Fruit fly (Drosophila melanogaster) whole organism, prepupa: ENCODE data around the gene Jhbp2.

Source experiments
- Blimp-1 ChIP-seq: fragments of 200-800 bp; sonication (Bioruptor generic); optimal IDR thresholded peaks from 3 replicates; lab custom pipeline; 2017; ENCODE audit warnings: missing biosample characterization, missing genetic modification characterization, mild to moderate bottlenecking, moderate library complexity, missing genetic modification reagents
- CG10631 ChIP-seq: fragments of 200-800 bp; sonication (Bioruptor generic); optimal IDR thresholded peaks from 2 replicates; lab custom pipeline; 2016; ENCODE audit warnings: missing biosample characterization, missing genetic modification characterization
- CG10669 ChIP-seq: fragments of 200-800 bp; sonication (Bioruptor generic); optimal IDR thresholded peaks from 3 replicates; lab custom pipeline; 2018; ENCODE audit warnings: missing biosample characterization, mild to moderate bottlenecking, missing genetic modification characterization, moderate library complexity
- CG11294 ChIP-seq: fragments of 200-800 bp; sonication (Bioruptor generic); IDR thresholded peaks from 2 replicates; pipeline ENCODE4 v1.3.6; 2022; ENCODE audit warnings: missing biosample characterization, missing genetic modification characterization
- CG15336 ChIP-seq: fragments of 200-800 bp; sonication (Bioruptor generic); IDR thresholded peaks from 2 replicates; pipeline ENCODE4 v1.3.6; 2022; ENCODE audit warnings: missing biosample characterization, missing genetic modification characterization
- CG1621 ChIP-seq: fragments of 200-800 bp; sonication (Bioruptor generic); optimal IDR thresholded peaks from 3 replicates; lab custom pipeline; 2018; ENCODE audit warnings: missing biosample characterization, mild to moderate bottlenecking, missing genetic modification characterization
- CG16779 ChIP-seq: fragments of 200-800 bp; sonication (Bioruptor generic); optimal IDR thresholded peaks from 3 replicates; lab custom pipeline; 2017; ENCODE audit warnings: missing biosample characterization, mild to moderate bottlenecking, missing genetic modification characterization
- CG3032 ChIP-seq: fragments of 200-800 bp; optimal IDR thresholded peaks from 2 replicates; lab custom pipeline; 2019; ENCODE audit warnings: missing biosample characterization, mild to moderate bottlenecking, missing genetic modification characterization, moderate library complexity
- CG31627 ChIP-seq: fragments of 200-800 bp; sonication (Bioruptor generic); optimal IDR thresholded peaks from 3 replicates; lab custom pipeline; 2016; ENCODE audit warnings: missing biosample characterization, missing genetic modification characterization
- CG32006 ChIP-seq: fragments of 200-800 bp; sonication (Bioruptor generic); optimal IDR thresholded peaks from 3 replicates; lab custom pipeline; 2017; ENCODE audit warnings: missing biosample characterization, mild to moderate bottlenecking, missing genetic modification characterization
- CG3919 ChIP-seq: fragments of 200-800 bp; sonication (Bioruptor generic); optimal IDR thresholded peaks from 3 replicates; lab custom pipeline; 2016; ENCODE audit warnings: missing biosample characterization, missing genetic modification characterization
- CG4318 ChIP-seq: fragments of 200-800 bp; sonication (Bioruptor generic); optimal IDR thresholded peaks from 3 replicates; lab custom pipeline; 2017; ENCODE audit warnings: missing biosample characterization, mild to moderate bottlenecking, missing genetic modification characterization
- CG6163 ChIP-seq: fragments of 200-800 bp; sonication (Bioruptor generic); IDR thresholded peaks from 3 replicates; pipeline ENCODE4 v1.3.6; 2022; ENCODE audit warnings: missing biosample characterization, missing genetic modification characterization
- CG6276 ChIP-seq: fragments of 200-800 bp; sonication (Bioruptor generic); optimal IDR thresholded peaks from 2 replicates; lab custom pipeline; 2017; ENCODE audit warnings: missing biosample characterization, mild to moderate bottlenecking, missing genetic modification characterization
- CG6808 ChIP-seq: fragments of 200-800 bp; sonication (Bioruptor generic); optimal IDR thresholded peaks from 3 replicates; lab custom pipeline; 2017; ENCODE audit warnings: missing biosample characterization, missing genetic modification characterization, mild to moderate bottlenecking, moderate library complexity, missing genetic modification reagents
- CG6854 ChIP-seq: fragments of 200-800 bp; sonication (Bioruptor generic); optimal IDR thresholded peaks from 2 replicates; lab custom pipeline; 2017; ENCODE audit warnings: missing biosample characterization, mild to moderate bottlenecking, missing genetic modification characterization
- CG7368 ChIP-seq: fragments of 200-800 bp; sonication (Bioruptor generic); optimal IDR thresholded peaks from 3 replicates; lab custom pipeline; 2016; ENCODE audit warnings: missing biosample characterization, missing genetic modification characterization
- CG8119 ChIP-seq: fragments of 200-800 bp; sonication (Bioruptor generic); IDR thresholded peaks from 3 replicates; pipeline ENCODE4 v1.3.6; 2022; ENCODE audit warnings: missing biosample characterization, missing genetic modification characterization
- CG8632 ChIP-seq: fragments of 200-800 bp; sonication (Bioruptor generic); optimal IDR thresholded peaks from 3 replicates; lab custom pipeline; 2016; ENCODE audit warnings: missing biosample characterization, missing genetic modification characterization
- CG9139 ChIP-seq: fragments of 200-800 bp; sonication (Bioruptor generic); optimal IDR thresholded peaks from 3 replicates; lab custom pipeline; 2017; ENCODE audit warnings: missing biosample characterization, mild to moderate bottlenecking, missing genetic modification characterization
- Eip75B ChIP-seq: fragments of 200-800 bp; sonication (Bioruptor generic); optimal IDR thresholded peaks from 3 replicates; lab custom pipeline; 2016; ENCODE audit warnings: missing biosample characterization, missing genetic modification characterization
- Eip78C ChIP-seq: fragments of 200-800 bp; sonication (Bioruptor generic); peaks from one replicate; lab custom pipeline; 2016; ENCODE audit warnings: missing biosample characterization, missing genetic modification characterization
- Eip93F ChIP-seq: fragments of 200-800 bp; sonication (Bioruptor generic); optimal IDR thresholded peaks from 2 replicates; lab custom pipeline; 2016; ENCODE audit warnings: missing biosample characterization, mild to moderate bottlenecking, missing genetic modification characterization
- Ets21C ChIP-seq: fragments of 200-800 bp; sonication (Bioruptor generic); optimal IDR thresholded peaks from 3 replicates; lab custom pipeline; 2016; ENCODE audit warnings: missing biosample characterization, missing genetic modification characterization
- Gug ChIP-seq: fragments of 200-800 bp; sonication (Bioruptor generic); IDR thresholded peaks from 2 replicates; pipeline ENCODE4 v1.3.6; 2022; ENCODE audit warnings: missing biosample characterization, missing genetic modification characterization
- Hr39 ChIP-seq: fragments of 200-800 bp; sonication (Bioruptor generic); optimal IDR thresholded peaks from 2 replicates; lab custom pipeline; 2016; ENCODE audit warnings: missing biosample characterization, missing genetic modification characterization
- OdsH ChIP-seq: fragments of 200-800 bp; sonication (Bioruptor generic); optimal IDR thresholded peaks from 3 replicates; lab custom pipeline; 2016; ENCODE audit warnings: missing biosample characterization, missing genetic modification characterization
- Smox ChIP-seq: fragments of 200-800 bp; sonication (Bioruptor generic); optimal IDR thresholded peaks from 3 replicates; lab custom pipeline; 2016; ENCODE audit warnings: missing biosample characterization, missing genetic modification characterization
- Sox102F ChIP-seq: fragments of 200-800 bp; sonication (Bioruptor generic); optimal IDR thresholded peaks from 2 replicates; lab custom pipeline; 2016; ENCODE audit warnings: missing biosample characterization, mild to moderate bottlenecking, missing genetic modification characterization
- Sox15 ChIP-seq: fragments of 200-800 bp; sonication (Bioruptor generic); optimal IDR thresholded peaks from 3 replicates; lab custom pipeline; 2016; ENCODE audit warnings: missing biosample characterization, missing genetic modification characterization
- achi ChIP-seq: fragments of 200-800 bp; sonication (Bioruptor generic); optimal IDR thresholded peaks from 3 replicates; lab custom pipeline; 2016; ENCODE audit warnings: missing biosample characterization, missing genetic modification characterization
- acj6 ChIP-seq: fragments of 200-800 bp; sonication (Bioruptor generic); optimal IDR thresholded peaks from 3 replicates; lab custom pipeline; 2016; ENCODE audit warnings: missing biosample characterization, missing genetic modification characterization
- cyc ChIP-seq: fragments of 200-800 bp; sonication (Bioruptor generic); optimal IDR thresholded peaks from 3 replicates; lab custom pipeline; 2016; ENCODE audit warnings: missing biosample characterization, missing genetic modification characterization
- dac ChIP-seq: fragments of 200-800 bp; sonication (Bioruptor generic); optimal IDR thresholded peaks from 2 replicates; lab custom pipeline; 2017; ENCODE audit warnings: missing biosample characterization, mild to moderate bottlenecking, missing genetic modification characterization
- eg ChIP-seq: fragments of 200-800 bp; sonication (Bioruptor generic); IDR thresholded peaks from 3 replicates; pipeline ENCODE4 v1.3.6; 2022; ENCODE audit warnings: missing biosample characterization, missing genetic modification characterization
- esn ChIP-seq: fragments of 200-800 bp; sonication (Bioruptor generic); optimal IDR thresholded peaks from 2 replicates; lab custom pipeline; 2016; ENCODE audit warnings: missing biosample characterization, mild to moderate bottlenecking, missing genetic modification characterization, moderate library complexity
- fd59A ChIP-seq: fragments of 200-800 bp; sonication (Bioruptor generic); optimal IDR thresholded peaks from 2 replicates; lab custom pipeline; 2017; ENCODE audit warnings: missing biosample characterization, mild to moderate bottlenecking, missing genetic modification characterization, missing genetic modification reagents
- fd85E ChIP-seq: fragments of 200-800 bp; sonication (Bioruptor generic); optimal IDR thresholded peaks from 3 replicates; lab custom pipeline; 2016; ENCODE audit warnings: missing biosample characterization, missing genetic modification characterization
- fkh ChIP-seq: fragments of 200-800 bp; sonication (Bioruptor generic); optimal IDR thresholded peaks from 3 replicates; lab custom pipeline; 2017; ENCODE audit warnings: missing biosample characterization, mild to moderate bottlenecking, missing genetic modification characterization, moderate library complexity
- lz ChIP-seq: fragments of 200-800 bp; sonication (Bioruptor generic); optimal IDR thresholded peaks from 3 replicates; lab custom pipeline; 2016; ENCODE audit warnings: missing biosample characterization, missing genetic modification characterization
- net ChIP-seq: fragments of 200-800 bp; sonication (Bioruptor generic); optimal IDR thresholded peaks from 3 replicates; lab custom pipeline; 2016; ENCODE audit warnings: missing biosample characterization, missing genetic modification characterization
- pdm3 ChIP-seq: fragments of 200-800 bp; sonication (Bioruptor generic); optimal IDR thresholded peaks from 3 replicates; lab custom pipeline; 2016; ENCODE audit warnings: missing biosample characterization, missing genetic modification characterization
- salr ChIP-seq, 2 experiments: fragments of 200-800 bp; sonication (Bioruptor generic); optimal IDR thresholded peaks; 3 replicates each; lab custom pipeline; 2016 to 2018; ENCODE audit warnings: missing biosample characterization in 2 of 2, missing genetic modification characterization in 2 of 2, mild to moderate bottlenecking in 1 of 2
- spab ChIP-seq: fragments of 200-800 bp; sonication (Bioruptor generic); optimal IDR thresholded peaks from 2 replicates; lab custom pipeline; 2017; ENCODE audit warnings: missing biosample characterization, mild to moderate bottlenecking, missing genetic modification characterization, missing genetic modification reagents
- ss ChIP-seq, 2 experiments: fragments of 200-800 bp; sonication (Bioruptor generic); optimal IDR thresholded peaks; 2 replicates in 1 of 2; 3 replicates in 1 of 2; lab custom pipeline; 2017 to 2018; ENCODE audit warnings: mild to moderate bottlenecking in 2 of 2, missing biosample characterization in 2 of 2, missing genetic modification characterization in 2 of 2, moderate library complexity in 1 of 2
- svp ChIP-seq: fragments of 200-800 bp; sonication (Bioruptor generic); peaks from one replicate; lab custom pipeline; 2016; ENCODE audit warnings: missing biosample characterization, missing genetic modification characterization
- topi ChIP-seq: fragments of 200-800 bp; sonication (Bioruptor generic); optimal IDR thresholded peaks from 3 replicates; lab custom pipeline; 2016; ENCODE audit warnings: missing biosample characterization, missing genetic modification characterization
- vri ChIP-seq: fragments of 200-800 bp; sonication (Bioruptor generic); optimal IDR thresholded peaks from 3 replicates; lab custom pipeline; 2016; ENCODE audit warnings: missing biosample characterization, mild to moderate bottlenecking, missing genetic modification characterization

The Jhbp2 gene

dm6 chr3R:4910839-4911341 lies 50.3 kb downstream of the Jhbp2 start (continued):
- TF ChIP-seq spab (no peak), Sox15 (GFP tag; lab: Kevin White, UChicago) (no peak), CG7368 (GFP tag; lab: Kevin White, UChicago) (peak; percentile 29), Hr39 (no peak), Eip93F (no peak), CG15336 (GFP tag; lab: Robert Waterston, UW) (peak; percentile 34; the same call in 1 of the 2 replicates), CG16779 (tag; lab: Kevin White, UChicago) (peak; percentile 19), topi (GFP tag; lab: Kevin White, UChicago) (no peak), acj6 (GFP tag; lab: Kevin White, UChicago) (no peak), net (GFP tag; lab: Kevin White, UChicago) (peak; percentile 15), OdsH (GFP tag; lab: Kevin White, UChicago) (no peak), svp (GFP tag; lab: Kevin White, UChicago) (peak; percentile 90), Eip78C (GFP tag; lab: Kevin White, UChicago) (peak; percentile 58), CG9139 (GFP tag; lab: Kevin White, UChicago) (peak; percentile 29), CG32006 (GFP tag; lab: Kevin White, UChicago) (no peak), CG11294 (no peak), dac (GFP tag; lab: Kevin White, UChicago) (no peak), vri (GFP tag; lab: Kevin White, UChicago) (no peak), CG10631 (GFP tag; lab: Kevin White, UChicago) (no peak), cyc (GFP tag; lab: Kevin White, UChicago) (no peak), Blimp-1 (GFP tag; lab: Kevin White, UChicago) (no peak), pdm3 (no peak), ss (GFP tag; optimal IDR thresholded peaks at IDR 0.05; lab: Kevin White, UChicago) (peak; percentile 36 to 76), fd59A (GFP tag; lab: Kevin White, UChicago) (no peak), CG3919 (GFP tag; lab: Kevin White, UChicago) (peak; percentile 2), CG8632 (no peak)

DNA sequence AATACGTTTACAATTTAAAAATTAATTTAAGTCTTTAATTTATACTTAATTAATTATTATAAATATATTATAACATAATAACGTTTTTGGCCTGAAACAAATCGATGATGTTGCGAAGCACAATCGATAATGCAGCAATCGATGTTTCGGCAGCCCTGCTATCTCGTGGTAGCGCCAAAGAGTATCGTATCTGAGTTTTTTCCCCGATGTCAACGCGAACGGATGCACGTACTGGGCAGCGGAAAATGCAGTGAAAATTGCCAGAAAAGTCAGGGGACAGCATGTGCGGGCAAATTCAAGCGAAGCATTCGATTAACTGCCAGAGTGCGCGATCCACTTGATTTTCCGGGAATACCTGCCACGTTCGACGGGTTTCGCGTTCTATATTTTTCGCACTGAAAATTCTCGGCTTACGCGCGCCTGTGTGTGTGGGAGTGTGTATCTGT lies 50.8 kb downstream of the Jhbp2 start, which contains the start of gene Cdep:
Gene Cdep, plus strand, starts transcription at position 188 of the 446 bp plus-strand sequence.
- TF ChIP-seq CG8119 (GFP tag; lab: Robert Waterston, UW) = no peak
- peak; percentile 49 for TF ChIP-seq achi
- no peak for TF ChIP-seq salr (GFP tag; optimal IDR thresholded peaks at IDR 0.05; lab: Kevin White, UChicago)
- peak; percentile 30 for TF ChIP-seq acj6 (GFP tag; lab: Kevin White, UChicago)
- TF ChIP-seq Eip93F = no peak
- TF ChIP-seq Ets21C (GFP tag; lab: Kevin White, UChicago) = no peak
- TF ChIP-seq CG7368 (GFP tag; lab: Kevin White, UChicago) = peak; percentile 0
- no peak for TF ChIP-seq Gug (GFP tag; lab: Robert Waterston, UW)
- TF ChIP-seq CG6808 (GFP tag; lab: Kevin White, UChicago) = peak; percentile 30
- no peak for TF ChIP-seq CG6276 (GFP tag; lab: Kevin White, UChicago)
- peak; percentile 4 for TF ChIP-seq CG8632
- peak; percentile 43 for TF ChIP-seq CG3032
- TF ChIP-seq OdsH (GFP tag; lab: Kevin White, UChicago) = peak; percentile 14
- no peak for TF ChIP-seq CG4318 (GFP tag; lab: Kevin White, UChicago)
- no peak for TF ChIP-seq CG16779 (tag; lab: Kevin White, UChicago)
- no peak for TF ChIP-seq fkh (GFP tag; lab: Kevin White, UChicago)
- TF ChIP-seq pdm3 = no peak
- TF ChIP-seq Sox102F = peak; percentile 34
- TF ChIP-seq esn = peak; percentile 21
- TF ChIP-seq eg (GFP tag; lab: Robert Waterston, UW) = peak; percentile 58; the same call in 1 of the 3 replicates
- TF ChIP-seq CG6854 (GFP tag; lab: Kevin White, UChicago) = peak; percentile 22
- no peak for TF ChIP-seq CG10669 (GFP tag; lab: Kevin White, UChicago)
- peak; percentile 17 for TF ChIP-seq Smox
- peak; percentile 5 for TF ChIP-seq CG1621 (tag; lab: Kevin White, UChicago)
- no peak for TF ChIP-seq CG6163 (GFP tag; lab: Robert Waterston, UW)
- TF ChIP-seq ss (GFP tag; optimal IDR thresholded peaks at IDR 0.05; lab: Kevin White, UChicago) = peak in 1 of 2 experiments; percentile 20
- peak; percentile 2 for TF ChIP-seq Hr39
- no peak for TF ChIP-seq Eip75B
- peak; percentile 21 for TF ChIP-seq CG3919 (GFP tag; lab: Kevin White, UChicago)
- TF ChIP-seq cyc (GFP tag; lab: Kevin White, UChicago) = peak; percentile 2
- TF ChIP-seq fd59A (GFP tag; lab: Kevin White, UChicago) = no peak
- no peak for TF ChIP-seq Blimp-1 (GFP tag; lab: Kevin White, UChicago)
- TF ChIP-seq CG31627 (GFP tag; lab: Kevin White, UChicago) = no peak
- no peak for TF ChIP-seq fd85E (GFP tag; lab: Kevin White, UChicago)
- no peak for TF ChIP-seq lz (GFP tag; lab: Kevin White, UChicago)
- TF ChIP-seq vri (GFP tag; lab: Kevin White, UChicago) = peak; percentile 18
- TF ChIP-seq svp (GFP tag; lab: Kevin White, UChicago) = no peak
